Fruit fly (Drosophila melanogaster) whole organism, embryonic: ENCODE data around the gene CG4593.

Experiments used
- CG11085 ChIP-seq: fragments of 200-800 bp; sonication (Bioruptor generic); IDR thresholded peaks from 2 replicates; pipeline ENCODE4 v1.3.6; 2022; ENCODE audit warnings: missing biosample characterization, missing genetic modification characterization
- CG11504 ChIP-seq: fragments of 200-800 bp; sonication (Bioruptor generic); optimal IDR thresholded peaks from 3 replicates; lab custom pipeline; 2019; ENCODE audit warnings: missing biosample characterization, mild to moderate bottlenecking, missing genetic modification characterization, moderate library complexity
- CG12659 ChIP-seq: fragments of 200-800 bp; sonication (Bioruptor generic); optimal IDR thresholded peaks from 3 replicates; lab custom pipeline; 2017; ENCODE audit warnings: mild to moderate bottlenecking, missing biosample characterization, missing genetic modification reagents, missing genetic modification characterization
- CG14860 ChIP-seq: fragments of 200-800 bp; sonication (Bioruptor generic); IDR thresholded peaks from 3 replicates; pipeline ENCODE4 v1.3.6; 2022; ENCODE audit warnings: missing biosample characterization, missing genetic modification characterization; ENCODE audit not compliant: partially characterized antibody
- CG15514 ChIP-seq: fragments of 200-800 bp; sonication (Bioruptor generic); optimal IDR thresholded peaks from 3 replicates; lab custom pipeline; 2017; ENCODE audit warnings: missing biosample characterization, missing genetic modification characterization, mild to moderate bottlenecking, moderate library complexity, missing genetic modification reagents
- CG16813 ChIP-seq: fragments of 200-800 bp; sonication (Bioruptor generic); IDR thresholded peaks from 3 replicates; pipeline ENCODE4 v1.3.6; 2022; ENCODE audit warnings: missing biosample characterization, missing genetic modification characterization; ENCODE audit not compliant: partially characterized antibody
- CG17802 ChIP-seq: fragments of 200-800 bp; sonication (Bioruptor generic); optimal IDR thresholded peaks from 2 replicates; lab custom pipeline; 2018; ENCODE audit warnings: missing biosample characterization, mild to moderate bottlenecking, missing genetic modification characterization, moderate library complexity
- CG1792 ChIP-seq: fragments of 200-800 bp; sonication (Bioruptor generic); optimal IDR thresholded peaks from 2 replicates; lab custom pipeline; 2016; ENCODE audit warnings: missing biosample characterization, missing genetic modification characterization
- CG1832 ChIP-seq: fragments of 200-800 bp; sonication (Bioruptor generic); optimal IDR thresholded peaks from 2 replicates; lab custom pipeline; 2017; ENCODE audit warnings: missing biosample characterization, mild to moderate bottlenecking, missing genetic modification characterization, inconsistent platforms
- CG31388 ChIP-seq: fragments of 200-800 bp; sonication (Bioruptor generic); optimal IDR thresholded peaks from 2 replicates; lab custom pipeline; 2016; ENCODE audit warnings: missing biosample characterization, missing genetic modification characterization
- CG3163 ChIP-seq: fragments of 200-800 bp; sonication (Bioruptor generic); optimal IDR thresholded peaks from 3 replicates; lab custom pipeline; 2016; ENCODE audit warnings: missing biosample characterization, missing genetic modification characterization
- CG3847 ChIP-seq: fragments of 200-800 bp; sonication (Bioruptor generic); IDR thresholded peaks from 2 replicates; pipeline ENCODE4 v1.3.6; 2022; ENCODE audit warnings: missing biosample characterization, missing genetic modification characterization
- CG5180 ChIP-seq: fragments of 200-800 bp; sonication (Bioruptor generic); optimal IDR thresholded peaks from 3 replicates; lab custom pipeline; 2017; ENCODE audit warnings: missing biosample characterization, missing genetic modification characterization, mild to moderate bottlenecking, moderate library complexity, missing genetic modification reagents
- CG7963 ChIP-seq: fragments of 200-800 bp; sonication (Bioruptor generic); IDR thresholded peaks from 3 replicates; pipeline ENCODE4 v1.3.6; 2022; ENCODE audit warnings: missing biosample characterization, missing genetic modification characterization; ENCODE audit not compliant: partially characterized antibody
- CG8281 ChIP-seq: fragments of 200-800 bp; sonication (Bioruptor generic); optimal IDR thresholded peaks from 2 replicates; lab custom pipeline; 2018; ENCODE audit warnings: missing biosample characterization, mild to moderate bottlenecking, missing genetic modification characterization, moderate library complexity
- CG8388 ChIP-seq: fragments of 200-800 bp; sonication (Bioruptor generic); optimal IDR thresholded peaks from 2 replicates; lab custom pipeline; 2019; ENCODE audit warnings: missing biosample characterization, mild to moderate bottlenecking, missing genetic modification characterization, moderate library complexity
- Dbx ChIP-seq: fragments of 200-800 bp; sonication (Bioruptor generic); IDR thresholded peaks from 3 replicates; pipeline ENCODE4 v1.3.6; 2022; ENCODE audit warnings: missing biosample characterization, missing genetic modification characterization
- Dfd ChIP-seq, 2 experiments: fragments of >200 bp; optimal IDR thresholded peaks; 2 replicates each; lab custom pipeline; 2017; ENCODE audit warnings: missing biosample characterization in 2 of 2, missing genetic modification characterization in 2 of 2
- Doc3 ChIP-seq: fragments of 200-800 bp; sonication (Bioruptor generic); IDR thresholded peaks from 3 replicates; pipeline ENCODE4 v1.3.6; 2022; ENCODE audit warnings: missing biosample characterization, missing genetic modification characterization; ENCODE audit not compliant: partially characterized antibody
- Drgx ChIP-seq: fragments of 200-800 bp; sonication (Bioruptor generic); IDR thresholded peaks from 2 replicates; pipeline ENCODE4 v1.3.6; 2022; ENCODE audit warnings: missing biosample characterization, missing genetic modification characterization
- Gsc ChIP-seq: fragments of 200-800 bp; sonication (Bioruptor generic); IDR thresholded peaks from 2 replicates; pipeline ENCODE4 v1.3.6; 2022; ENCODE audit warnings: missing biosample characterization, missing genetic modification characterization
- H2.0 ChIP-seq: fragments of 200-800 bp; sonication (Bioruptor generic); IDR thresholded peaks from 2 replicates; pipeline ENCODE4 v1.3.6; 2022; ENCODE audit warnings: missing biosample characterization, missing genetic modification characterization
- Hmr ChIP-seq: fragments of 200-800 bp; sonication (Bioruptor generic); optimal IDR thresholded peaks from 3 replicates; lab custom pipeline; 2017; ENCODE audit warnings: mild to moderate bottlenecking, missing biosample characterization, missing genetic modification reagents, missing genetic modification characterization
- Hr39 ChIP-seq: fragments of >200 bp; optimal IDR thresholded peaks from 2 replicates; lab custom pipeline; 2017
- Lpt ChIP-seq: fragments of >200 bp; optimal IDR thresholded peaks from 2 replicates; lab custom pipeline; 2018; ENCODE audit warnings: missing biosample characterization, missing genetic modification characterization
- Med ChIP-seq: fragments of 200-800 bp; sonication (Bioruptor generic); peaks from one replicate; lab custom pipeline; 2016; ENCODE audit warnings: missing biosample characterization, missing genetic modification characterization, mild to moderate bottlenecking, inconsistent platforms, moderate library complexity
- Oli ChIP-seq: fragments of 200-800 bp; sonication (Bioruptor generic); optimal IDR thresholded peaks from 2 replicates; lab custom pipeline; 2018; ENCODE audit warnings: missing biosample characterization, mild to moderate bottlenecking, missing genetic modification characterization, moderate library complexity
- PHDP ChIP-seq: fragments of 200-800 bp; sonication (Bioruptor generic); optimal IDR thresholded peaks from 3 replicates; lab custom pipeline; 2018; ENCODE audit warnings: missing biosample characterization, mild to moderate bottlenecking, missing genetic modification characterization, moderate library complexity
- Ssrp ChIP-seq: fragments of 200-800 bp; sonication (Bioruptor generic); optimal IDR thresholded peaks from 2 replicates; lab custom pipeline; 2018; ENCODE audit warnings: missing biosample characterization, mild to moderate bottlenecking, missing genetic modification characterization, moderate library complexity
- Xrp1 ChIP-seq: fragments of 200-800 bp; sonication (Bioruptor generic); IDR thresholded peaks from 2 replicates; pipeline ENCODE4 v1.3.6; 2022; ENCODE audit warnings: missing biosample characterization, missing genetic modification characterization
- bowl ChIP-seq: fragments of 200-800 bp; sonication (Bioruptor generic); IDR thresholded peaks from 2 replicates; pipeline ENCODE4 v1.3.6; 2022; ENCODE audit warnings: missing biosample characterization, missing genetic modification characterization
- chm ChIP-seq: fragments of 200-800 bp; sonication (Bioruptor generic); IDR thresholded peaks from 2 replicates; pipeline ENCODE4 v1.3.6; 2022; ENCODE audit warnings: missing biosample characterization, missing genetic modification characterization
- crp ChIP-seq, 2 experiments: fragments of 200-800 bp; sonication (Bioruptor generic); optimal IDR thresholded peaks; 2 replicates in 1 of 2; 3 replicates in 1 of 2; lab custom pipeline; 2017; ENCODE audit warnings: missing biosample characterization in 2 of 2, missing genetic modification characterization in 2 of 2, mild to moderate bottlenecking in 1 of 2, moderate library complexity in 1 of 2
- dati ChIP-seq: fragments of 200-800 bp; sonication (Bioruptor generic); IDR thresholded peaks from 2 replicates; pipeline ENCODE4 v1.3.6; 2022; ENCODE audit warnings: missing biosample characterization, missing genetic modification characterization
- dm ChIP-seq: fragments of 200-800 bp; sonication (Bioruptor generic); optimal IDR thresholded peaks from 3 replicates; lab custom pipeline; 2016; ENCODE audit warnings: missing biosample characterization, missing genetic modification characterization
- dmrt11E ChIP-seq: fragments of 200-800 bp; sonication (Bioruptor generic); optimal IDR thresholded peaks from 3 replicates; lab custom pipeline; 2018; ENCODE audit warnings: missing biosample characterization, mild to moderate bottlenecking, missing genetic modification characterization, moderate library complexity
- fd64A ChIP-seq: fragments of 200-800 bp; sonication (Bioruptor generic); optimal IDR thresholded peaks from 3 replicates; lab custom pipeline; 2018; ENCODE audit warnings: missing biosample characterization, mild to moderate bottlenecking, missing genetic modification characterization
- hb ChIP-seq: fragments of 200-800 bp; sonication (Bioruptor generic); IDR thresholded peaks from 3 replicates; pipeline ENCODE4 v1.3.6; 2022; ENCODE audit warnings: missing biosample characterization, missing genetic modification characterization; ENCODE audit not compliant: partially characterized antibody
- inv ChIP-seq: fragments of 200-800 bp; sonication (Bioruptor generic); IDR thresholded peaks from 2 replicates; pipeline ENCODE4 v1.3.6; 2022; ENCODE audit warnings: missing biosample characterization, missing genetic modification characterization; ENCODE audit not compliant: partially characterized antibody
- lmd ChIP-seq: fragments of 200-800 bp; sonication (Bioruptor generic); IDR thresholded peaks from 2 replicates; pipeline ENCODE4 v1.3.6; 2022; ENCODE audit warnings: missing biosample characterization, missing genetic modification characterization
- mirr ChIP-seq: fragments of 200-800 bp; sonication (Bioruptor generic); optimal IDR thresholded peaks from 3 replicates; lab custom pipeline; 2018; ENCODE audit warnings: missing biosample characterization, mild to moderate bottlenecking, missing genetic modification characterization
- oc ChIP-seq: fragments of 200-800 bp; sonication (Bioruptor generic); optimal IDR thresholded peaks from 2 replicates; lab custom pipeline; 2018; ENCODE audit warnings: missing biosample characterization, mild to moderate bottlenecking, missing genetic modification characterization, moderate library complexity
- pfk ChIP-seq: fragments of 200-800 bp; sonication (Bioruptor generic); optimal IDR thresholded peaks from 2 replicates; lab custom pipeline; 2018; ENCODE audit warnings: missing biosample characterization, mild to moderate bottlenecking, missing genetic modification characterization, moderate library complexity
- ranshi ChIP-seq: fragments of 200-800 bp; sonication (Bioruptor generic); IDR thresholded peaks from 2 replicates; pipeline ENCODE4 v1.3.6; 2022; ENCODE audit warnings: missing biosample characterization, missing genetic modification characterization
- row ChIP-seq: fragments of 200-800 bp; sonication (Bioruptor generic); IDR thresholded peaks from 3 replicates; pipeline ENCODE4 v1.3.6; 2022; ENCODE audit warnings: missing biosample characterization, missing genetic modification characterization
- stc ChIP-seq: fragments of 200-800 bp; sonication (Bioruptor generic); IDR thresholded peaks from 2 replicates; pipeline ENCODE4 v1.3.6; 2022; ENCODE audit warnings: missing biosample characterization, missing genetic modification characterization
- trh ChIP-seq: fragments of 200-800 bp; sonication (Bioruptor generic); optimal IDR thresholded peaks from 2 replicates; lab custom pipeline; 2016; ENCODE audit warnings: missing biosample characterization, missing genetic modification characterization
- twi ChIP-seq: fragments of 200-800 bp; optimal IDR thresholded peaks from 2 replicates; lab custom pipeline; 2019; ENCODE audit warnings: missing biosample characterization, mild to moderate bottlenecking, missing genetic modification characterization, moderate library complexity
- usp ChIP-seq: fragments of >200 bp; optimal IDR thresholded peaks from 2 replicates; lab custom pipeline; 2017; ENCODE audit warnings: missing biosample characterization, missing genetic modification characterization
- vfl ChIP-seq: fragments of 200-800 bp; sonication (Bioruptor generic); optimal IDR thresholded peaks from 2 replicates; lab custom pipeline; 2016; ENCODE audit warnings: missing biosample characterization, missing genetic modification characterization
- yki ChIP-seq: fragments of >200 bp; optimal IDR thresholded peaks from 3 replicates; lab custom pipeline; 2018
- zfh2 ChIP-seq: fragments of 200-800 bp; sonication (Bioruptor generic); optimal IDR thresholded peaks from 2 replicates; lab custom pipeline; 2016; ENCODE audit warnings: missing biosample characterization, missing genetic modification characterization

The CG4593 gene

dm6 chrX:6968564-6968963, 45.1 kb upstream of the CG4593 start, which contains the start of gene Setd3 (continued):
- TF ChIP-seq CG7963 (no peak), Oli (tag; lab: Kevin White, UChicago) (no peak), CG14860 (no peak), inv (GFP tag; lab: Robert Waterston, UW) (no peak), CG3163 (no peak), H2.0 (GFP tag; lab: Robert Waterston, UW) (no peak), twi (tag; lab: Kevin White, UChicago) (no peak), CG16813 (GFP tag; lab: Robert Waterston, UW) (no peak), dm (peak; percentile 55), CG8281 (no peak), Ssrp (tag; lab: Kevin White, UChicago) (no peak), CG8388 (GFP tag; lab: Kevin White, UChicago) (no peak), mirr (GFP tag; lab: Kevin White, UChicago) (no peak), crp (GFP tag; optimal IDR thresholded peaks at IDR 0.05; lab: Kevin White, UChicago) (peak in 1 of 2 experiments; percentile 86), vfl (GFP tag; lab: Kevin White, UChicago) (no peak), chm (GFP tag; lab: Robert Waterston, UW) (no peak), Xrp1 (GFP tag; lab: Robert Waterston, UW) (peak; percentile 27; the same call in 1 of the 2 replicates), bowl (GFP tag; lab: Robert Waterston, UW) (no peak), PHDP (tag; lab: Kevin White, UChicago) (peak; percentile 12), trh (GFP tag; lab: Kevin White, UChicago) (no peak), CG15514 (GFP tag; lab: Kevin White, UChicago) (peak; percentile 34), Med (GFP tag; lab: Kevin White, UChicago) (peak; percentile 43), fd64A (GFP tag; lab: Kevin White, UChicago) (no peak), row (peak; percentile 56; the same call in 2 of the 3 replicates), usp (GFP tag; lab: Kevin White, UChicago) (no peak), lmd (GFP tag; lab: Robert Waterston, UW) (no peak), Dfd (GFP tag; optimal IDR thresholded peaks at IDR 0.05; lab: Kevin White, UChicago) (no peak), CG5180 (GFP tag; lab: Kevin White, UChicago) (no peak), CG1832 (peak; percentile 44), zfh2 (GFP tag; lab: Kevin White, UChicago) (no peak), CG11085 (GFP tag; lab: Robert Waterston, UW) (no peak), Hmr (GFP tag; lab: Kevin White, UChicago) (peak; percentile 20), Drgx (GFP tag; lab: Robert Waterston, UW) (no peak), Doc3 (GFP tag; lab: Robert Waterston, UW) (no peak), CG12659 (GFP tag; lab: Kevin White, UChicago) (peak; percentile 28), Lpt (GFP tag; lab: Kevin White, UChicago) (no peak), CG31388 (no peak), CG11504 (tag; lab: Kevin White, UChicago) (no peak), Gsc (no peak), CG17802 (no peak), Dbx (GFP tag; lab: Robert Waterston, UW) (no peak), dmrt11E (tag; lab: Kevin White, UChicago) (no peak), pfk (GFP tag; lab: Kevin White, UChicago) (no peak), Hr39 (lab: Kevin White, UChicago) (no peak), CG1792 (GFP tag; lab: Kevin White, UChicago) (no peak), yki (lab: Kevin White, UChicago) (no peak), ranshi (no peak), CG3847 (GFP tag; lab: Robert Waterston, UW) (no peak), oc (tag; lab: Kevin White, UChicago) (no peak), dati (GFP tag; lab: Robert Waterston, UW) (no peak), stc (GFP tag; lab: Robert Waterston, UW) (no peak), hb (GFP tag; lab: Robert Waterston, UW) (no peak)
